1 fruit fly cellular context compared by ENCODE assay signal in the genomic region with DNA sequence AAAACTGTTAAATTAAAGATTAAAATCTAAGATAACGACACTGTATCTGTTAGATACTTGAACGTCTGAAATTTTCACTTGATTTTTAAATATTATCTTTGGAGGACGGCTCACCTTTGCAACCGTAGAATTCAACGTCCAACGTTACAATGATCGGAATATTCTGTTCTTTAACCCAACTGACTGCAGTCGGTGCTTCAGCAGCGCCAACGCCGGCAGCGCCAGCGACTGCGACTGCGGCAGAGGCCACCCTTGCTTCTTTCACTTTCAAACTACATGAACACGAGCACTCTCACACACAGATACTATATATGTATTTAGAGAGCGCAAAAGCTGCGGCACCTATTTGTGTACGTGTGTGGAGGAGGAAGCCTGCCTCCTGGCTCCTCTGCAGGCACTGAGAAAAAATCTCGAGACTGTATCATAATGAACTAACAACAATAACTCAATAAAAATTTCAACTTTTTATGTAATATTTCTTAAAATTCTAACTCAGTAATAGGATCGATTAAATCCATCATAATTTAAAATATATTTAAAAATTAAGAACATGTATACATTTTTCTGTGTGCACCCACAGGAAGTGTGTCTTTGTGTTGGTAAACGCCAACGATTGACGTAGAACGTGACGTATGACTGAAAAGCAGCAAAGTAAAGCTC.
TF ChIP-seq lines count a peak whose summit lies in the region.

No protein-coding gene starts in this region.

TF ChIP-seq in whole organism, embryonic, 481 proteins besides CTCF, POLR2A, EP300 and RAD21 (continued from another document and continues in another):
- TF ChIP-seq CG8290 (GFP tag; optimal IDR thresholded peaks at IDR 0.05; lab: Kevin White, UChicago) = peak; percentile 57
- TF ChIP-seq CG8290 (tag; optimal IDR thresholded peaks at IDR 0.05; lab: Kevin White, UChicago) = peak in 1 of 2 experiments; percentile 36
- peak; percentile 91 for TF ChIP-seq ATbp (GFP tag; optimal IDR thresholded peaks at IDR 0.05; lab: Kevin White, UChicago)
- TF ChIP-seq CG17328 (GFP tag; IDR thresholded peaks at IDR 0.05; lab: Robert Waterston, UW) = peak; percentile 82
- peak; percentile 30 for TF ChIP-seq NC2β (GFP tag; optimal IDR thresholded peaks at IDR 0.05; lab: Kevin White, UChicago)
- TF ChIP-seq stc (GFP tag; IDR thresholded peaks at IDR 0.05; lab: Robert Waterston, UW) = peak; percentile 84
- peak; percentile 83 for TF ChIP-seq CG4730 (GFP tag; IDR thresholded peaks at IDR 0.05; lab: Robert Waterston, UW)
- TF ChIP-seq CG10209 (GFP tag; optimal IDR thresholded peaks at IDR 0.05; lab: Kevin White, UChicago) = peak; percentile 90
- TF ChIP-seq pum (GFP tag; optimal IDR thresholded peaks at IDR 0.05; lab: Kevin White, UChicago) = peak; percentile 38
- TF ChIP-seq CG2678 (tag; optimal IDR thresholded peaks at IDR 0.05; lab: Kevin White, UChicago) = peak; percentile 96
- TF ChIP-seq dmrt99B (tag; optimal IDR thresholded peaks at IDR 0.05; lab: Kevin White, UChicago) = peak; percentile 92
- TF ChIP-seq CG9727 (GFP tag; optimal IDR thresholded peaks at IDR 0.05; lab: Kevin White, UChicago) = peak; percentile 93
- peak; percentile 81 for TF ChIP-seq ewg (GFP tag; optimal IDR thresholded peaks at IDR 0.05; lab: Kevin White, UChicago)
- TF ChIP-seq CG2116 (GFP tag; optimal IDR thresholded peaks at IDR 0.05; lab: Kevin White, UChicago) = peak; percentile 48
- peak; percentile 89 for TF ChIP-seq CG12104 (GFP tag; optimal IDR thresholded peaks at IDR 0.05; lab: Kevin White, UChicago)
- TF ChIP-seq peb (GFP tag; IDR thresholded peaks at IDR 0.05; lab: Robert Waterston, UW) = peak; percentile 78
- no peak for TF ChIP-seq bigmax (GFP tag; optimal IDR thresholded peaks at IDR 0.05; lab: Kevin White, UChicago)
- TF ChIP-seq CG18599 (GFP tag; optimal IDR thresholded peaks at IDR 0.05; lab: Kevin White, UChicago) = peak; percentile 98
- TF ChIP-seq CG42726 (GFP tag; IDR thresholded peaks at IDR 0.05; lab: Robert Waterston, UW; ENCODE audit: partially characterized antibody) = no peak
- TF ChIP-seq row (GFP tag; IDR thresholded peaks at IDR 0.05; lab: Robert Waterston, UW) = peak; percentile 96
- TF ChIP-seq tin (GFP tag; optimal IDR thresholded peaks at IDR 0.05; lab: Kevin White, UChicago) = peak; percentile 85
- TF ChIP-seq mirr (GFP tag; optimal IDR thresholded peaks at IDR 0.05; lab: Kevin White, UChicago) = peak; percentile 49
- TF ChIP-seq ci (GFP tag; IDR thresholded peaks at IDR 0.05; lab: Robert Waterston, UW) = peak; percentile 92
- TF ChIP-seq chinmo (GFP tag; IDR thresholded peaks at IDR 0.05; lab: Robert Waterston, UW; ENCODE audit: partially characterized antibody) = no peak
- TF ChIP-seq CG17385 (GFP tag; optimal IDR thresholded peaks at IDR 0.05; lab: Kevin White, UChicago) = peak; percentile 89
- peak; percentile 54 for TF ChIP-seq vfl (GFP tag; optimal IDR thresholded peaks at IDR 0.05; lab: Kevin White, UChicago)
- TF ChIP-seq PHDP (tag; optimal IDR thresholded peaks at IDR 0.05; lab: Kevin White, UChicago) = peak; percentile 94
- TF ChIP-seq Mad (GFP tag; optimal IDR thresholded peaks at IDR 0.05; lab: Kevin White, UChicago) = peak; percentile 46
- peak; percentile 79 for TF ChIP-seq CG3407 (GFP tag; optimal IDR thresholded peaks at IDR 0.05; lab: Kevin White, UChicago)
- peak; percentile 10 for TF ChIP-seq CG3163 (GFP tag; optimal IDR thresholded peaks at IDR 0.05; lab: Kevin White, UChicago)
- peak; percentile 88 for TF ChIP-seq CG10366 (GFP tag; IDR thresholded peaks at IDR 0.05; lab: Robert Waterston, UW)
- TF ChIP-seq Mes4 (GFP tag; optimal IDR thresholded peaks at IDR 0.05; lab: Kevin White, UChicago) = no peak
- peak; percentile 61 for TF ChIP-seq psq (GFP tag; optimal IDR thresholded peaks at IDR 0.05; lab: Kevin White, UChicago)
- peak; percentile 48 for TF ChIP-seq CG4617 (GFP tag; optimal IDR thresholded peaks at IDR 0.05; lab: Kevin White, UChicago; ENCODE audit: borderline replicate concordance)
- TF ChIP-seq croc (GFP tag; conservative IDR thresholded peaks at IDR 0.05; lab: Robert Waterston, UW) = peak; percentile 86
- no peak for TF ChIP-seq NK7.1 (GFP tag; optimal IDR thresholded peaks at IDR 0.05; lab: Kevin White, UChicago)
- TF ChIP-seq p53 (GFP tag; optimal IDR thresholded peaks at IDR 0.05; lab: Kevin White, UChicago) = no peak
- peak; percentile 80; the same call in 2 of the 3 replicates for TF ChIP-seq gce (GFP tag; IDR thresholded peaks at IDR 0.05; lab: Robert Waterston, UW)
- no peak for TF ChIP-seq disco-r (GFP tag; optimal IDR thresholded peaks at IDR 0.05; lab: Kevin White, UChicago)
- peak in 1 of 2 experiments; percentile 92 for TF ChIP-seq eve (GFP tag; optimal IDR thresholded peaks at IDR 0.05; lab: Kevin White, UChicago)
- peak; percentile 85 for TF ChIP-seq twi (tag; optimal IDR thresholded peaks at IDR 0.05; lab: Kevin White, UChicago)
- TF ChIP-seq Neu2 (GFP tag; optimal IDR thresholded peaks at IDR 0.05; lab: Kevin White, UChicago; ENCODE audit: borderline replicate concordance) = no peak
- TF ChIP-seq prd (optimal IDR thresholded peaks at IDR 0.05; lab: Kevin White, UChicago) = no peak
- peak; percentile 93 for TF ChIP-seq prd (GFP tag; IDR thresholded peaks at IDR 0.05; lab: Robert Waterston, UW)
- peak; percentile 85 for TF ChIP-seq Six4 (GFP tag; optimal IDR thresholded peaks at IDR 0.05; lab: Kevin White, UChicago)
- peak; percentile 32 for TF ChIP-seq dm (GFP tag; optimal IDR thresholded peaks at IDR 0.05; lab: Kevin White, UChicago)
- peak; percentile 75; the same call in 2 of the 3 replicates for TF ChIP-seq CG11560 (tag; IDR thresholded peaks at IDR 0.05; lab: Robert Waterston, UW)
- TF ChIP-seq CG7271 (tag; optimal IDR thresholded peaks at IDR 0.05; lab: Kevin White, UChicago) = no peak
- TF ChIP-seq fd96Cb (tag; optimal IDR thresholded peaks at IDR 0.05; lab: Kevin White, UChicago) = peak; percentile 86
- peak; percentile 57; the same call in 1 of the 2 replicates for TF ChIP-seq gsb (GFP tag; IDR thresholded peaks at IDR 0.05; lab: Robert Waterston, UW)
- peak; percentile 81 for TF ChIP-seq abd-A (tag; optimal IDR thresholded peaks at IDR 0.05; lab: Kevin White, UChicago)
- peak; percentile 80 for TF ChIP-seq oc (tag; optimal IDR thresholded peaks at IDR 0.05; lab: Kevin White, UChicago)
- TF ChIP-seq pnt (GFP tag; optimal IDR thresholded peaks at IDR 0.05; lab: Kevin White, UChicago) = peak; percentile 23
- TF ChIP-seq Pdp1 (GFP tag; optimal IDR thresholded peaks at IDR 0.05; lab: Kevin White, UChicago) = peak; percentile 53 to 72
- peak; percentile 62 for TF ChIP-seq CG10274 (GFP tag; optimal IDR thresholded peaks at IDR 0.05; lab: Kevin White, UChicago)
- peak; percentile 72 for TF ChIP-seq Gug (GFP tag; IDR thresholded peaks at IDR 0.05; lab: Robert Waterston, UW)
- TF ChIP-seq ind (GFP tag; optimal IDR thresholded peaks at IDR 0.05; lab: Kevin White, UChicago) = peak; percentile 87
- TF ChIP-seq Sin3A (optimal IDR thresholded peaks at IDR 0.05; lab: Kevin White, UChicago) = no peak
- peak; percentile 67 for TF ChIP-seq Spps (tag; optimal IDR thresholded peaks at IDR 0.05; lab: Kevin White, UChicago)
- peak; percentile 85 for TF ChIP-seq CG6765 (GFP tag; optimal IDR thresholded peaks at IDR 0.05; lab: Kevin White, UChicago)
- TF ChIP-seq CG16779 (GFP tag; IDR thresholded peaks at IDR 0.05; lab: Robert Waterston, UW) = 0 out of 2 replicates have a peak, but pooled peaks have one; percentile 66
- peak; percentile 80 for TF ChIP-seq CG11723 (GFP tag; optimal IDR thresholded peaks at IDR 0.05; lab: Kevin White, UChicago)
- TF ChIP-seq pan (optimal IDR thresholded peaks at IDR 0.05; lab: Kevin White, UChicago) = no peak
- peak in 1 of 2 experiments; percentile 86 for TF ChIP-seq pan (GFP tag; optimal IDR thresholded peaks at IDR 0.05 in 1 of 2, IDR thresholded peaks at IDR 0.05 in 1 of 2)
- no peak for TF ChIP-seq Trl (optimal IDR thresholded peaks at IDR 0.05; lab: Kevin White, UChicago)
- TF ChIP-seq Trl (GFP tag; optimal IDR thresholded peaks at IDR 0.05; lab: Kevin White, UChicago) = peak; percentile 17
- peak; percentile 71 for TF ChIP-seq CG8281 (tag; optimal IDR thresholded peaks at IDR 0.05; lab: Kevin White, UChicago)
- peak; percentile 74 for TF ChIP-seq CG18764 (GFP tag; optimal IDR thresholded peaks at IDR 0.05; lab: Kevin White, UChicago)
- TF ChIP-seq Side (GFP tag; optimal IDR thresholded peaks at IDR 0.05; lab: Kevin White, UChicago) = peak; percentile 11
- no peak for TF ChIP-seq Lpt (GFP tag; optimal IDR thresholded peaks at IDR 0.05; lab: Kevin White, UChicago)
- TF ChIP-seq chif (GFP tag; optimal IDR thresholded peaks at IDR 0.05; lab: Kevin White, UChicago) = peak; percentile 57 to 60
- TF ChIP-seq tx (GFP tag; optimal IDR thresholded peaks at IDR 0.05; lab: Kevin White, UChicago) = no peak
- TF ChIP-seq CG6654 (GFP tag; optimal IDR thresholded peaks at IDR 0.05; lab: Kevin White, UChicago) = peak; percentile 71
- TF ChIP-seq CG31441 (GFP tag; IDR thresholded peaks at IDR 0.05; lab: Robert Waterston, UW) = peak; percentile 96
- TF ChIP-seq Ets97D (GFP tag; optimal IDR thresholded peaks at IDR 0.05; lab: Kevin White, UChicago) = peak; percentile 3
- TF ChIP-seq Myb (GFP tag; optimal IDR thresholded peaks at IDR 0.05; lab: Kevin White, UChicago) = peak; percentile 24
- no peak for TF ChIP-seq NC2α (GFP tag; optimal IDR thresholded peaks at IDR 0.05; lab: Kevin White, UChicago)
- TF ChIP-seq CG11398 (GFP tag; optimal IDR thresholded peaks at IDR 0.05; lab: Kevin White, UChicago) = peak; percentile 6
- peak; percentile 93 for TF ChIP-seq Adf1 (GFP tag; IDR thresholded peaks at IDR 0.05; lab: Robert Waterston, UW)
- TF ChIP-seq Fer2 (tag; optimal IDR thresholded peaks at IDR 0.05; lab: Kevin White, UChicago) = peak; percentile 88
- TF ChIP-seq CG1603 (tag; optimal IDR thresholded peaks at IDR 0.05; lab: Kevin White, UChicago) = peak; percentile 50
- TF ChIP-seq CG12744 (GFP tag; optimal IDR thresholded peaks at IDR 0.05; lab: Kevin White, UChicago) = peak; percentile 25
- TF ChIP-seq HmgZ (tag; optimal IDR thresholded peaks at IDR 0.05; lab: Kevin White, UChicago) = peak; percentile 94
- TF ChIP-seq CG15479 (GFP tag; optimal IDR thresholded peaks at IDR 0.05; lab: Kevin White, UChicago) = no peak
- no peak for TF ChIP-seq HLHmδ (GFP tag; optimal IDR thresholded peaks at IDR 0.05; lab: Kevin White, UChicago)
- TF ChIP-seq CG1602 (GFP tag; optimal IDR thresholded peaks at IDR 0.05; lab: Kevin White, UChicago) = peak; percentile 88
- peak; percentile 84 for TF ChIP-seq H15 (GFP tag; IDR thresholded peaks at IDR 0.05; lab: Robert Waterston, UW)
- TF ChIP-seq gfzf (GFP tag; optimal IDR thresholded peaks at IDR 0.05; lab: Kevin White, UChicago) = no peak
- peak; percentile 96 for TF ChIP-seq Hand (GFP tag; optimal IDR thresholded peaks at IDR 0.05; lab: Kevin White, UChicago)
- TF ChIP-seq sc (optimal IDR thresholded peaks at IDR 0.05; lab: Kevin White, UChicago) = no peak
- TF ChIP-seq sc (GFP tag; optimal IDR thresholded peaks at IDR 0.05; lab: Kevin White, UChicago) = peak; percentile 83
- peak; percentile 93 for TF ChIP-seq Sox102F (GFP tag; optimal IDR thresholded peaks at IDR 0.05; lab: Kevin White, UChicago)
- no peak for TF ChIP-seq dan (GFP tag; IDR thresholded peaks at IDR 0.05; lab: Robert Waterston, UW)
- peak; percentile 78 for TF ChIP-seq Deaf1 (tag; optimal IDR thresholded peaks at IDR 0.05; lab: Kevin White, UChicago)
- no peak for TF ChIP-seq CG34224 (GFP tag; IDR thresholded peaks at IDR 0.05; lab: Robert Waterston, UW; ENCODE audit: partially characterized antibody)
- peak; percentile 96 for TF ChIP-seq Fer1 (GFP tag; optimal IDR thresholded peaks at IDR 0.05; lab: Kevin White, UChicago)
- TF ChIP-seq CG1233 (GFP tag; optimal IDR thresholded peaks at IDR 0.05; lab: Kevin White, UChicago) = peak; percentile 87
- TF ChIP-seq dimm (GFP tag; IDR thresholded peaks at IDR 0.05; lab: Robert Waterston, UW) = peak; percentile 70
- no peak for TF ChIP-seq da (GFP tag; optimal IDR thresholded peaks at IDR 0.05; lab: Kevin White, UChicago)
- no peak for TF ChIP-seq repo (GFP tag; optimal IDR thresholded peaks at IDR 0.05; lab: Kevin White, UChicago)
- no peak for TF ChIP-seq D (optimal IDR thresholded peaks at IDR 0.05; lab: Kevin White, UChicago)
- peak; percentile 84 for TF ChIP-seq D (GFP tag; optimal IDR thresholded peaks at IDR 0.05; lab: Kevin White, UChicago)
- no peak for TF ChIP-seq CG1832 (GFP tag; optimal IDR thresholded peaks at IDR 0.05; lab: Kevin White, UChicago)
- peak; percentile 17 for TF ChIP-seq emc (GFP tag; optimal IDR thresholded peaks at IDR 0.05; lab: Kevin White, UChicago)
- TF ChIP-seq CG5180 (GFP tag; optimal IDR thresholded peaks at IDR 0.05; lab: Kevin White, UChicago) = peak; percentile 71
- TF ChIP-seq knrl (GFP tag; IDR thresholded peaks at IDR 0.05; lab: Robert Waterston, UW; ENCODE audit: partially characterized antibody) = no peak
- peak; percentile 75 for TF ChIP-seq exex (tag; optimal IDR thresholded peaks at IDR 0.05; lab: Kevin White, UChicago)
- TF ChIP-seq Hr3 (GFP tag; optimal IDR thresholded peaks at IDR 0.05; lab: Kevin White, UChicago) = peak; percentile 88
- peak; percentile 74 for TF ChIP-seq CG12219 (GFP tag; optimal IDR thresholded peaks at IDR 0.05; lab: Kevin White, UChicago)
- TF ChIP-seq CG13424 (tag; optimal IDR thresholded peaks at IDR 0.05; lab: Kevin White, UChicago) = peak; percentile 94
- TF ChIP-seq tll (GFP tag; optimal IDR thresholded peaks at IDR 0.05; lab: Kevin White, UChicago) = no peak
- TF ChIP-seq luna (GFP tag; optimal IDR thresholded peaks at IDR 0.05; lab: Kevin White, UChicago) = no peak
- peak; percentile 62; the same call in 1 of the 2 replicates for TF ChIP-seq CG43689 (GFP tag; IDR thresholded peaks at IDR 0.05; lab: Robert Waterston, UW)
- peak; percentile 86 for TF ChIP-seq al (GFP tag; IDR thresholded peaks at IDR 0.05; lab: Robert Waterston, UW)
- no peak for TF ChIP-seq Scr (GFP tag; IDR thresholded peaks at IDR 0.05; lab: Robert Waterston, UW; ENCODE audit: partially characterized antibody)
- TF ChIP-seq az2 (GFP tag; optimal IDR thresholded peaks at IDR 0.05; lab: Kevin White, UChicago) = peak; percentile 87
- TF ChIP-seq CG18011 (GFP tag; optimal IDR thresholded peaks at IDR 0.05; lab: Kevin White, UChicago) = peak; percentile 62
- TF ChIP-seq sob (GFP tag; IDR thresholded peaks at IDR 0.05; lab: Robert Waterston, UW) = peak; percentile 93
- peak; percentile 84 for TF ChIP-seq klu (GFP tag; IDR thresholded peaks at IDR 0.05; lab: Robert Waterston, UW)
- TF ChIP-seq fd3F (GFP tag; optimal IDR thresholded peaks at IDR 0.05; lab: Kevin White, UChicago) = peak; percentile 79
- peak; percentile 90 for TF ChIP-seq Oli (tag; optimal IDR thresholded peaks at IDR 0.05; lab: Kevin White, UChicago)
- TF ChIP-seq wor (GFP tag; IDR thresholded peaks at IDR 0.05; lab: Robert Waterston, UW) = peak; percentile 93
- TF ChIP-seq CG2202 (tag; optimal IDR thresholded peaks at IDR 0.05; lab: Kevin White, UChicago) = peak; percentile 76
